Fruit fly (Drosophila melanogaster) whole organism, embryonic: ENCODE results near the gene CG15283.

Source experiments
- Atf3 ChIP-seq: fragments of 200-800 bp; sonication (Bioruptor generic); optimal IDR thresholded peaks from 3 replicates; lab custom pipeline; 2016; ENCODE audit warnings: missing biosample characterization, missing genetic modification characterization
- CG10267 ChIP-seq: fragments of 200-800 bp; sonication (Bioruptor generic); optimal IDR thresholded peaks from 2 replicates; lab custom pipeline; 2018; ENCODE audit warnings: missing biosample characterization, mild to moderate bottlenecking, missing genetic modification characterization, moderate library complexity
- CG10321 ChIP-seq: fragments of 200-800 bp; sonication (Bioruptor generic); IDR thresholded peaks from 2 replicates; pipeline ENCODE4 v1.3.6; 2022; ENCODE audit warnings: missing biosample characterization, missing genetic modification characterization
- CG12071 ChIP-seq: fragments of 200-800 bp; sonication (Bioruptor generic); optimal IDR thresholded peaks from 3 replicates; lab custom pipeline; 2018; ENCODE audit warnings: missing biosample characterization, mild to moderate bottlenecking, missing genetic modification characterization
- CG12659 ChIP-seq: fragments of 200-800 bp; sonication (Bioruptor generic); optimal IDR thresholded peaks from 3 replicates; lab custom pipeline; 2017; ENCODE audit warnings: mild to moderate bottlenecking, missing biosample characterization, missing genetic modification reagents, missing genetic modification characterization
- CG12744 ChIP-seq: fragments of 200-800 bp; sonication (Bioruptor generic); optimal IDR thresholded peaks from 2 replicates; lab custom pipeline; 2016; ENCODE audit warnings: missing biosample characterization, missing genetic modification characterization
- CG14014 ChIP-seq: fragments of 200-800 bp; sonication (Bioruptor generic); IDR thresholded peaks from 2 replicates; pipeline ENCODE4 v1.3.6; 2022; ENCODE audit warnings: missing biosample characterization, missing genetic modification characterization
- CG14860 ChIP-seq: fragments of 200-800 bp; sonication (Bioruptor generic); IDR thresholded peaks from 3 replicates; pipeline ENCODE4 v1.3.6; 2022; ENCODE audit warnings: missing biosample characterization, missing genetic modification characterization; ENCODE audit not compliant: partially characterized antibody
- CG14965 ChIP-seq: fragments of 200-800 bp; sonication (Bioruptor generic); optimal IDR thresholded peaks from 2 replicates; lab custom pipeline; 2016; ENCODE audit warnings: missing biosample characterization, missing genetic modification characterization, borderline replicate concordance
- CG15011 ChIP-seq: fragments of 200-800 bp; sonication (Bioruptor generic); optimal IDR thresholded peaks from 3 replicates; lab custom pipeline; 2018; ENCODE audit warnings: missing biosample characterization, mild to moderate bottlenecking, missing genetic modification characterization
- CG1603 ChIP-seq: fragments of 200-800 bp; sonication (Bioruptor generic); optimal IDR thresholded peaks from 2 replicates; lab custom pipeline; 2019; ENCODE audit warnings: missing biosample characterization, mild to moderate bottlenecking, missing genetic modification characterization, moderate library complexity
- CG17912 ChIP-seq: fragments of 200-800 bp; sonication (Bioruptor generic); optimal IDR thresholded peaks from 2 replicates; lab custom pipeline; 2018; ENCODE audit warnings: missing biosample characterization, mild to moderate bottlenecking, missing genetic modification characterization
- CG32772 ChIP-seq: fragments of 200-800 bp; sonication (Bioruptor generic); IDR thresholded peaks from 2 replicates; pipeline ENCODE4 v1.3.6; 2022; ENCODE audit warnings: missing biosample characterization, missing genetic modification characterization
- CG33213 ChIP-seq: fragments of 200-800 bp; sonication (Bioruptor generic); optimal IDR thresholded peaks from 3 replicates; lab custom pipeline; 2016; ENCODE audit warnings: missing biosample characterization, missing genetic modification characterization
- CG34422 ChIP-seq: fragments of 200-800 bp; sonication (Bioruptor generic); IDR thresholded peaks from 3 replicates; pipeline ENCODE4 v1.3.6; 2022; ENCODE audit warnings: missing biosample characterization, missing genetic modification characterization
- CG4820 ChIP-seq: fragments of 200-800 bp; sonication (Bioruptor generic); optimal IDR thresholded peaks from 3 replicates; lab custom pipeline; 2016; ENCODE audit warnings: missing biosample characterization, missing genetic modification characterization
- CG5953 ChIP-seq: fragments of 200-800 bp; sonication (Bioruptor generic); IDR thresholded peaks from 2 replicates; pipeline ENCODE4 v1.3.6; 2022; ENCODE audit warnings: missing biosample characterization, missing genetic modification characterization
- CG6854 ChIP-seq: fragments of 200-800 bp; sonication (Bioruptor generic); optimal IDR thresholded peaks from 3 replicates; lab custom pipeline; 2017; ENCODE audit warnings: missing biosample characterization, mild to moderate bottlenecking, missing genetic modification characterization
- CG7271 ChIP-seq: fragments of 200-800 bp; sonication (Bioruptor generic); optimal IDR thresholded peaks from 2 replicates; lab custom pipeline; 2018; ENCODE audit warnings: missing biosample characterization, mild to moderate bottlenecking, missing genetic modification characterization, moderate library complexity
- CG7928 ChIP-seq: fragments of 200-800 bp; sonication (Bioruptor generic); optimal IDR thresholded peaks from 2 replicates; lab custom pipeline; 2017; ENCODE audit warnings: missing biosample characterization, mild to moderate bottlenecking, missing genetic modification characterization
- CG8281 ChIP-seq: fragments of 200-800 bp; sonication (Bioruptor generic); optimal IDR thresholded peaks from 2 replicates; lab custom pipeline; 2018; ENCODE audit warnings: missing biosample characterization, mild to moderate bottlenecking, missing genetic modification characterization, moderate library complexity
- CG8359 ChIP-seq: fragments of 200-800 bp; sonication (Bioruptor generic); optimal IDR thresholded peaks from 2 replicates; lab custom pipeline; 2017; ENCODE audit warnings: missing biosample characterization, mild to moderate bottlenecking, missing genetic modification characterization, borderline replicate concordance
- CG8765 ChIP-seq: fragments of 200-800 bp; sonication (Bioruptor generic); IDR thresholded peaks from 2 replicates; pipeline ENCODE4 v1.3.6; 2022; ENCODE audit warnings: missing biosample characterization, missing genetic modification characterization
- CG9609 ChIP-seq: fragments of 200-800 bp; sonication (Bioruptor generic); optimal IDR thresholded peaks from 3 replicates; lab custom pipeline; 2016; ENCODE audit warnings: missing biosample characterization, missing genetic modification characterization
- CG9727 ChIP-seq: fragments of 200-800 bp; sonication (Bioruptor generic); optimal IDR thresholded peaks from 3 replicates; lab custom pipeline; 2017; ENCODE audit warnings: missing biosample characterization, mild to moderate bottlenecking, missing genetic modification characterization
- Dfd ChIP-seq, 2 experiments: fragments of >200 bp; optimal IDR thresholded peaks; 2 replicates each; lab custom pipeline; 2017; ENCODE audit warnings: missing biosample characterization in 2 of 2, missing genetic modification characterization in 2 of 2
- ERR ChIP-seq: fragments of 200-800 bp; sonication (Bioruptor generic); optimal IDR thresholded peaks from 2 replicates; lab custom pipeline; 2016; ENCODE audit warnings: missing biosample characterization, missing genetic modification characterization
- Jarid2 ChIP-seq: fragments of 200-800 bp; sonication (Bioruptor generic); optimal IDR thresholded peaks from 3 replicates; lab custom pipeline; 2017; ENCODE audit warnings: mild to moderate bottlenecking, missing biosample characterization, missing genetic modification reagents, missing genetic modification characterization
- MTF-1 ChIP-seq: fragments of 200-800 bp; sonication (Bioruptor generic); optimal IDR thresholded peaks from 2 replicates; lab custom pipeline; 2018; ENCODE audit warnings: missing biosample characterization, mild to moderate bottlenecking, missing genetic modification characterization, borderline replicate concordance
- Nf-YB ChIP-seq: fragments of 200-800 bp; sonication (Bioruptor generic); optimal IDR thresholded peaks from 3 replicates; lab custom pipeline; 2019; ENCODE audit warnings: missing biosample characterization, mild to moderate bottlenecking, missing genetic modification characterization, moderate library complexity
- Taf1 ChIP-seq: fragments of 200-800 bp; sonication (Bioruptor generic); IDR thresholded peaks from 2 replicates; pipeline ENCODE4 v1.3.6; 2022; ENCODE audit warnings: missing biosample characterization, missing genetic modification characterization
- Usf ChIP-seq: fragments of 200-800 bp; sonication (Bioruptor generic); optimal IDR thresholded peaks from 2 replicates; lab custom pipeline; 2017; ENCODE audit warnings: missing genotype, missing biosample characterization, missing genetic modification characterization
- abd-A ChIP-seq: fragments of 200-800 bp; sonication (Bioruptor generic); optimal IDR thresholded peaks from 3 replicates; lab custom pipeline; 2019; ENCODE audit warnings: missing biosample characterization, mild to moderate bottlenecking, missing genetic modification characterization, moderate library complexity
- amos ChIP-seq: fragments of 200-800 bp; sonication (Bioruptor generic); IDR thresholded peaks from 2 replicates; pipeline ENCODE4 v1.3.6; 2022; ENCODE audit warnings: missing biosample characterization, missing genetic modification characterization; ENCODE audit not compliant: partially characterized antibody
- ase ChIP-seq: fragments of 200-800 bp; sonication (Bioruptor generic); IDR thresholded peaks from 3 replicates; pipeline ENCODE4 v1.3.6; 2022; ENCODE audit warnings: missing biosample characterization, missing genetic modification characterization
- cg ChIP-seq: fragments of 200-800 bp; sonication (Bioruptor generic); optimal IDR thresholded peaks from 3 replicates; lab custom pipeline; 2019; ENCODE audit warnings: missing biosample characterization, mild to moderate bottlenecking, missing genetic modification characterization, moderate library complexity
- cwo ChIP-seq: fragments of 200-800 bp; sonication (Bioruptor generic); optimal IDR thresholded peaks from 3 replicates; lab custom pipeline; 2017; ENCODE audit warnings: missing biosample characterization, missing genetic modification characterization, mild to moderate bottlenecking, moderate library complexity, missing genetic modification reagents
- fd3F ChIP-seq: fragments of 200-800 bp; sonication (Bioruptor generic); optimal IDR thresholded peaks from 2 replicates; lab custom pipeline; 2018; ENCODE audit warnings: missing biosample characterization, mild to moderate bottlenecking, missing genetic modification characterization, moderate library complexity
- gro ChIP-seq: fragments of 200-800 bp; sonication (Bioruptor generic); optimal IDR thresholded peaks from 2 replicates; lab custom pipeline; 2016; ENCODE audit warnings: missing biosample characterization, missing genetic modification characterization
- hb ChIP-seq: fragments of 200-800 bp; sonication (Bioruptor generic); IDR thresholded peaks from 3 replicates; pipeline ENCODE4 v1.3.6; 2022; ENCODE audit warnings: missing biosample characterization, missing genetic modification characterization; ENCODE audit not compliant: partially characterized antibody
- mld ChIP-seq: fragments of 200-800 bp; sonication (Bioruptor generic); IDR thresholded peaks from 3 replicates; pipeline ENCODE4 v1.3.6; 2022; ENCODE audit warnings: missing biosample characterization, missing genetic modification characterization; ENCODE audit not compliant: partially characterized antibody
- pros ChIP-seq: fragments of 200-800 bp; sonication (Bioruptor generic); optimal IDR thresholded peaks from 3 replicates; lab custom pipeline; 2019; ENCODE audit warnings: missing biosample characterization, mild to moderate bottlenecking, missing genetic modification characterization, moderate library complexity
- psq ChIP-seq: fragments of 200-800 bp; sonication (Bioruptor generic); optimal IDR thresholded peaks from 2 replicates; lab custom pipeline; 2017; ENCODE audit warnings: missing biosample characterization, missing genetic modification characterization
- sd ChIP-seq: fragments of 200-800 bp; sonication (Bioruptor generic); optimal IDR thresholded peaks from 3 replicates; lab custom pipeline; 2018; ENCODE audit warnings: missing biosample characterization, mild to moderate bottlenecking, missing genetic modification characterization, moderate library complexity
- sim ChIP-seq: fragments of 200-800 bp; sonication (Bioruptor generic); IDR thresholded peaks from 2 replicates; pipeline ENCODE4 v1.3.6; 2022; ENCODE audit warnings: missing biosample characterization, missing genetic modification characterization
- slbo ChIP-seq: fragments of 200-800 bp; sonication (Bioruptor generic); IDR thresholded peaks from 2 replicates; pipeline ENCODE4 v1.3.6; 2022; ENCODE audit warnings: missing biosample characterization, missing genetic modification characterization
- so ChIP-seq: fragments of 200-800 bp; sonication (Bioruptor generic); IDR thresholded peaks from 3 replicates; pipeline ENCODE4 v1.3.6; 2022; ENCODE audit warnings: missing biosample characterization, missing genetic modification characterization
- trh ChIP-seq: fragments of 200-800 bp; sonication (Bioruptor generic); optimal IDR thresholded peaks from 2 replicates; lab custom pipeline; 2016; ENCODE audit warnings: missing biosample characterization, missing genetic modification characterization
- vnd ChIP-seq: fragments of 200-800 bp; sonication (Bioruptor generic); IDR thresholded peaks from 3 replicates; pipeline ENCODE4 v1.3.6; 2022; ENCODE audit warnings: missing biosample characterization, missing genetic modification characterization; ENCODE audit not compliant: partially characterized antibody
- zfh1 ChIP-seq: fragments of 200-800 bp; sonication (Bioruptor generic); IDR thresholded peaks from 3 replicates; pipeline ENCODE4 v1.3.6; 2022; ENCODE audit warnings: missing biosample characterization, missing genetic modification characterization

The CG15283 gene

dm6 chr2L:14474987-14475386 lies 24.3 kb upstream of the CG15283 start (continued):
- TF ChIP-seq sim (GFP tag; lab: Robert Waterston, UW) (no peak), CG17912 (GFP tag; lab: Kevin White, UChicago) (no peak), Usf (GFP tag; lab: Kevin White, UChicago) (no peak), zfh1 (GFP tag; lab: Robert Waterston, UW) (no peak), mld (GFP tag; lab: Robert Waterston, UW) (no peak), CG15011 (peak; percentile 41), CG10321 (GFP tag; lab: Robert Waterston, UW) (no peak), CG14014 (GFP tag; lab: Robert Waterston, UW) (no peak), gro (GFP tag; lab: Kevin White, UChicago) (no peak), CG33213 (GFP tag; lab: Kevin White, UChicago) (no peak), Dfd (GFP tag; optimal IDR thresholded peaks at IDR 0.05; lab: Kevin White, UChicago) (no peak), ase (0 out of 3 replicates have a peak, but pooled peaks have one; percentile 16), Atf3 (GFP tag; lab: Kevin White, UChicago) (no peak), hb (no peak), CG1603 (peak; percentile 22), CG10267 (tag; lab: Kevin White, UChicago) (peak; percentile 18), CG14860 (no peak), CG12659 (GFP tag; lab: Kevin White, UChicago) (peak; percentile 24), trh (no peak), vnd (GFP tag; lab: Robert Waterston, UW) (no peak), sd (tag; lab: Kevin White, UChicago) (no peak), Taf1 (GFP tag; lab: Robert Waterston, UW) (no peak), CG34422 (GFP tag; lab: Robert Waterston, UW) (0 out of 3 replicates have a peak, but pooled peaks have one; percentile 12), CG7928 (GFP tag; lab: Kevin White, UChicago) (no peak), CG6854 (no peak), amos (GFP tag; lab: Robert Waterston, UW) (no peak), abd-A (tag; lab: Kevin White, UChicago) (no peak), CG7271 (no peak), fd3F (GFP tag; lab: Kevin White, UChicago) (no peak), Nf-YB (GFP tag; lab: Kevin White, UChicago) (peak; percentile 40), CG8281 (tag; lab: Kevin White, UChicago) (peak; percentile 49), ERR (GFP tag; lab: Kevin White, UChicago) (no peak), pros (GFP tag; lab: Kevin White, UChicago) (no peak), MTF-1 (GFP tag; lab: Kevin White, UChicago) (peak; percentile 16), Jarid2 (GFP tag; lab: Kevin White, UChicago) (no peak), slbo (GFP tag; lab: Robert Waterston, UW) (no peak), CG8765 (GFP tag; lab: Robert Waterston, UW) (no peak), CG4820 (no peak), CG12071 (peak; percentile 26), CG9727 (GFP tag; lab: Kevin White, UChicago) (peak; percentile 13), cwo (peak; percentile 25), CG12744 (GFP tag; lab: Kevin White, UChicago) (no peak), CG9609 (GFP tag; lab: Kevin White, UChicago) (no peak), CG32772 (GFP tag; lab: Robert Waterston, UW) (peak; percentile 27; the same call in 1 of the 2 replicates), cg (no peak), psq (no peak), CG14965 (GFP tag; lab: Kevin White, UChicago) (no peak), CG8359 (GFP tag; lab: Kevin White, UChicago) (peak; percentile 48), CG5953 (GFP tag; lab: Robert Waterston, UW) (no peak), so (GFP tag; lab: Robert Waterston, UW) (no peak)
